Worm (Caenorhabditis elegans): ENCODE results near the gene srab-26.

- TF ChIP-seq elt-3 (tag; optimal IDR thresholded peaks at IDR 0.05) (no peak), ceh-39 (tag; optimal IDR thresholded peaks at IDR 0.05) (no peak), unc-62 (GFP tag; optimal IDR thresholded peaks at IDR 0.05) (no peak), lsy-2 (tag; optimal IDR thresholded peaks at IDR 0.05) (no peak), nhr-28 (tag; optimal IDR thresholded peaks at IDR 0.05) (no peak), blmp-1 (tag; optimal IDR thresholded peaks at IDR 0.05) (no peak), lin-13 (tag; optimal IDR thresholded peaks at IDR 0.05) (no peak), snpc-4 (tag; optimal IDR thresholded peaks at IDR 0.05) (no peak), nhr-76 (tag; optimal IDR thresholded peaks at IDR 0.05) (no peak), flh-1 (GFP tag; optimal IDR thresholded peaks at IDR 0.05) (no peak)
Observed at ce11 chrV:9901119-9901518, 21.8 kb upstream of the srab-26 start.

All from whole organism, mixed stage, embryonic.